Worm (Caenorhabditis elegans): ENCODE measurements around the gene fipr-25.

DNA sequence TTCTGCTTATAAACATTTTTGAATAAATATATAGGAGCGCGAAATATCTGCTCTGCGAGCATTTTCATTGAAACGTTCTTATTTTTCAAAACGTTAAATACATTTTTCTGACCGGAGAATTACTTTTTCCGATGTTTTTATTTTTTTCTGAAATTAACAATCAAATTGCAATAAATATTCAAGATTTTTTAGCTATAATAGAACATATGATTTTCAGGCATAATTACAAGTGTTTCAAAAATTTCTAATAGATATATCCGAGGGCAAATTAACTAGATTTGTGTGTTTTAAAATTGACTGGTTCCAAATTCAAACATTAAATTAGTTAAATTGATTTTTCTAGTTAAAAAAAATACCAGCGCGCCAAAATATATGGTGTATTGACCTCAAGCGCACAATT, 21.8 kb downstream of the fipr-25 start, which contains the start of gene T08B1.4:
- TF ChIP-seq tbx-11 (GFP tag; IDR thresholded peaks at IDR 0.05) (no peak), ama-1 (optimal IDR thresholded peaks at IDR 0.05) (no peak), F13C5.2 (tag; optimal IDR thresholded peaks at IDR 0.05) (no peak), B0310.2 (tag; optimal IDR thresholded peaks at IDR 0.05) (no peak), ceh-36 (tag; optimal IDR thresholded peaks at IDR 0.05) (no peak), ceh-13 (GFP tag; optimal IDR thresholded peaks at IDR 0.05) (no peak), aly-1 (tag; optimal IDR thresholded peaks at IDR 0.05) (no peak), hmbx-1 (tag; optimal IDR thresholded peaks at IDR 0.05) (no peak), sea-1 (GFP tag; conservative IDR thresholded peaks at IDR 0.05) (no peak), tbx-37 (GFP tag; conservative IDR thresholded peaks at IDR 0.05) (no peak), flt-1 (GFP tag; IDR thresholded peaks at IDR 0.05) (no peak), ets-7 (tag; optimal IDR thresholded peaks at IDR 0.05) (no peak)

Measured in whole organism, early embryonic.